Fruit fly (Drosophila melanogaster) whole organism, pupa: ENCODE data around the gene ZnT33D.

Experiments
- CG12605 ChIP-seq: fragments of 200-800 bp; sonication (Bioruptor generic); IDR thresholded peaks from 2 replicates; pipeline ENCODE4 v1.3.6; 2022; ENCODE audit warnings: missing biosample characterization, missing genetic modification characterization
- CG13204 ChIP-seq: fragments of 200-800 bp; sonication (Bioruptor generic); optimal IDR thresholded peaks from 2 replicates; lab custom pipeline; 2018; ENCODE audit warnings: missing biosample characterization, mild to moderate bottlenecking, missing genetic modification characterization, moderate library complexity
- CG14655 ChIP-seq: fragments of 200-800 bp; sonication (Bioruptor generic); optimal IDR thresholded peaks from 3 replicates; lab custom pipeline; 2017; ENCODE audit warnings: mild to moderate bottlenecking, missing biosample characterization, missing genetic modification reagents, missing genetic modification characterization
- CG34367 ChIP-seq: fragments of 200-800 bp; sonication (Bioruptor generic); optimal IDR thresholded peaks from 2 replicates; lab custom pipeline; 2018; ENCODE audit warnings: missing biosample characterization, mild to moderate bottlenecking, missing genetic modification characterization
- CG8301 ChIP-seq: fragments of 200-800 bp; sonication (Bioruptor generic); optimal IDR thresholded peaks from 2 replicates; lab custom pipeline; 2018; ENCODE audit warnings: missing biosample characterization, mild to moderate bottlenecking, missing genetic modification characterization
- EcR ChIP-seq: fragments of 200-800 bp; sonication (Bioruptor generic); optimal IDR thresholded peaks from 3 replicates; lab custom pipeline; 2019; ENCODE audit warnings: missing biosample characterization, missing genetic modification characterization, mild to moderate bottlenecking, moderate library complexity, missing genetic modification reagents

DNA sequence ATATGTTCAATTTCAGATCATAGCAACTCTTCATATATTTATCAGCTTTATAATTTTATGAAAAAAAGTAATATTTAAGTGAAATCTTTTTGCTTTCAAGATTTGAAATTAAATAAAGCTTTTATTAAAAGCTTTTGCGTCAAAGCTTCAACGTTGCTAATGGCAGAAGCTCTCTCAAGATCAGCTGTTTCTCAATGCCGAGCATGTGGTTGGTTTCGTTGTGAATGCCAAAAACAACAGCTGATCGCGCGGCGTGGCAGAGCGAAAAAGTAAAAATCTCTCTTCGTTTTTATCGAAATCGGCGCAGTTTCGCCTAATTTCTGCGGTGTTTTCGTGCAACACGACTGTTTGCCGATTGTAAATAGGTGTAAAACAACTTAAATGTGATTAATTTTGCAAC, 43.5 kb downstream of the ZnT33D start, which contains the start of gene CG31759:
- no peak for TF ChIP-seq EcR
- no peak for TF ChIP-seq CG8301 (tag; lab: Kevin White, UChicago)
- no peak for TF ChIP-seq CG14655 (GFP tag; lab: Kevin White, UChicago)
- TF ChIP-seq CG34367 (tag; lab: Kevin White, UChicago) = no peak
- no peak for TF ChIP-seq CG12605 (GFP tag; lab: Robert Waterston, UW)
- no peak for TF ChIP-seq CG13204
